Fruit fly (Drosophila melanogaster): ENCODE data around the gene CG13784.

The CG13784 gene

dm6 chr2L:7254712-7255183, 34.9 kb upstream of the CG13784 start (continued):
- peak; percentile 44; the same call in 1 of the 2 replicates for TF ChIP-seq Rfx (GFP tag; IDR thresholded peaks at IDR 0.05)
- TF ChIP-seq CG15601 (tag; optimal IDR thresholded peaks at IDR 0.05) = peak; percentile 14
- peak; percentile 77 for TF ChIP-seq Deaf1 (tag; optimal IDR thresholded peaks at IDR 0.05)
- TF ChIP-seq ftz-f1 (GFP tag; optimal IDR thresholded peaks at IDR 0.05) = peak; percentile 54
- no peak for TF ChIP-seq Myb (GFP tag; optimal IDR thresholded peaks at IDR 0.05)
- 0 out of 3 replicates have a peak, but pooled peaks have one; percentile 29 for TF ChIP-seq zen2 (GFP tag; IDR thresholded peaks at IDR 0.05; ENCODE audit: partially characterized antibody)
- TF ChIP-seq cas (GFP tag; IDR thresholded peaks at IDR 0.05) = no peak
- TF ChIP-seq sug (tag; optimal IDR thresholded peaks at IDR 0.05) = peak; percentile 53
- TF ChIP-seq CG34376 (GFP tag; optimal IDR thresholded peaks at IDR 0.05) = peak; percentile 45
- TF ChIP-seq sens (GFP tag) = peak; percentile 35
- 0 out of 3 replicates have a peak, but pooled peaks have one; percentile 11 for TF ChIP-seq HLH4C (GFP tag; IDR thresholded peaks at IDR 0.05; ENCODE audit: partially characterized antibody)
- peak; percentile 44 for TF ChIP-seq CG13287 (GFP tag; IDR thresholded peaks at IDR 0.05; ENCODE audit: partially characterized antibody)
- peak; percentile 7 for TF ChIP-seq stwl (tag; optimal IDR thresholded peaks at IDR 0.05)
- peak; percentile 86 for TF ChIP-seq CTCF (GFP tag; optimal IDR thresholded peaks at IDR 0.05)
- no peak for TF ChIP-seq h (optimal IDR thresholded peaks at IDR 0.05)
- TF ChIP-seq CG15269 (tag; optimal IDR thresholded peaks at IDR 0.05) = peak; percentile 3
- 0 out of 3 replicates have a peak, but pooled peaks have one; percentile 50 for TF ChIP-seq vnd (GFP tag; IDR thresholded peaks at IDR 0.05; ENCODE audit: partially characterized antibody)
- peak in 1 of 2 experiments; percentile 60 for TF ChIP-seq Hr78 (GFP tag; optimal IDR thresholded peaks at IDR 0.05)
- TF ChIP-seq row (GFP tag; IDR thresholded peaks at IDR 0.05) = 0 out of 3 replicates have a peak, but pooled peaks have one; percentile 23
- TF ChIP-seq pan (optimal IDR thresholded peaks at IDR 0.05) = no peak
- TF ChIP-seq pan (GFP tag; optimal IDR thresholded peaks at IDR 0.05 in 1 of 2, IDR thresholded peaks at IDR 0.05 in 1 of 2) = peak in 1 of 2 experiments; percentile 20
- TF ChIP-seq CG17359 (tag; optimal IDR thresholded peaks at IDR 0.05) = no peak
- peak; percentile 30; the same call in 1 of the 3 replicates for TF ChIP-seq CG16813 (GFP tag; IDR thresholded peaks at IDR 0.05; ENCODE audit: partially characterized antibody)
- TF ChIP-seq org-1 (GFP tag; optimal IDR thresholded peaks at IDR 0.05) = no peak
- peak; percentile 10 for TF ChIP-seq CG11504 (tag; optimal IDR thresholded peaks at IDR 0.05)
- TF ChIP-seq YL-1 (GFP tag; optimal IDR thresholded peaks at IDR 0.05) = no peak
- peak; percentile 23 for TF ChIP-seq CG12769 (tag; optimal IDR thresholded peaks at IDR 0.05)
- TF ChIP-seq dm (GFP tag; optimal IDR thresholded peaks at IDR 0.05) = peak; percentile 32
- TF ChIP-seq hkb (optimal IDR thresholded peaks at IDR 0.05) = no peak
- TF ChIP-seq hkb (GFP tag; IDR thresholded peaks at IDR 0.05) = no peak
- TF ChIP-seq Fer1 (GFP tag; optimal IDR thresholded peaks at IDR 0.05) = peak; percentile 2

- TF ChIP-seq Blimp-1 (GFP tag; optimal IDR thresholded peaks at IDR 0.05) (peak; percentile 68), ase (GFP tag; IDR thresholded peaks at IDR 0.05) (no peak), CG13424 (tag; optimal IDR thresholded peaks at IDR 0.05) (no peak), CG8290 (GFP tag; optimal IDR thresholded peaks at IDR 0.05) (no peak), CG8290 (tag; optimal IDR thresholded peaks at IDR 0.05) (no peak), CG17568 (GFP tag; optimal IDR thresholded peaks at IDR 0.05) (no peak), CG1792 (GFP tag; optimal IDR thresholded peaks at IDR 0.05) (no peak), zf30C (GFP tag; optimal IDR thresholded peaks at IDR 0.05) (no peak), pho (GFP tag; optimal IDR thresholded peaks at IDR 0.05) (no peak), mam (GFP tag; optimal IDR thresholded peaks at IDR 0.05) (no peak), CG18599 (GFP tag; optimal IDR thresholded peaks at IDR 0.05) (no peak), CG14050 (GFP tag; IDR thresholded peaks at IDR 0.05) (no peak), p53 (GFP tag; optimal IDR thresholded peaks at IDR 0.05) (no peak), Doc2 (GFP tag; IDR thresholded peaks at IDR 0.05) (0 out of 2 replicates have a peak, but pooled peaks have one; percentile 22)
Observed at dm6 chr2L:7252882-7253281, 33.0 kb upstream of the CG13784 start, which contains the start of gene CG13786. TSS of gene CG13786 (minus strand) at chr2L:7252982.

All from whole organism, embryonic.